Worm (Caenorhabditis elegans) whole organism, midembryonic: Measurements from ENCODE around the gene F58H1.7.

Source experiments
- T22C8.4 ChIP-seq: fragments of 200-800 bp; sonication (Bioruptor generic); IDR thresholded peaks from 2 replicates; pipeline ENCODE4 v1.3.6; 2022; ENCODE audit warnings: missing genetic modification characterization, missing compliant biosample characterization
- cog-1 ChIP-seq: sonication (generic microtip); optimal IDR thresholded peaks from 2 replicates; lab custom pipeline; 2016; ENCODE audit warnings: missing genetic modification characterization, missing compliant biosample characterization
- flt-1 ChIP-seq: fragments of 200-800 bp; sonication (Bioruptor generic); IDR thresholded peaks from 2 replicates; pipeline ENCODE4 v1.3.6; 2022; ENCODE audit warnings: missing genetic modification characterization, missing compliant biosample characterization
- klf-2 ChIP-seq: fragments of 200-800 bp; sonication (Bioruptor generic); conservative IDR thresholded peaks from 2 replicates; pipeline ENCODE4 v1.3.6; 2022; ENCODE audit warnings: missing genetic modification reagents, missing genetic modification characterization, missing compliant biosample characterization
- med-1 ChIP-seq: sonication (generic microtip); optimal IDR thresholded peaks from 2 replicates; lab custom pipeline; 2017; ENCODE audit warnings: missing genetic modification characterization, mild to moderate bottlenecking, missing compliant biosample characterization, antibody characterized with exemption, missing genetic modification reagents; ENCODE audit not compliant: insufficient read depth
- ref-1 ChIP-seq: fragments of 200-800 bp; sonication (Bioruptor generic); conservative IDR thresholded peaks from 2 replicates; pipeline ENCODE4 v1.3.6; 2022; ENCODE audit warnings: missing genetic modification reagents, missing genetic modification characterization, missing compliant biosample characterization
- tab-1 ChIP-seq: fragments of 200-800 bp; sonication (Bioruptor generic); IDR thresholded peaks from 2 replicates; pipeline ENCODE4 v1.3.6; 2022; ENCODE audit warnings: missing genetic modification characterization, missing compliant biosample characterization
- ztf-23 ChIP-seq: fragments of 200-800 bp; sonication (Bioruptor generic); IDR thresholded peaks from 2 replicates; pipeline ENCODE4 v1.3.6; 2022; ENCODE audit warnings: missing genetic modification reagents, missing genetic modification characterization, missing compliant biosample characterization
- ztf-29 ChIP-seq: fragments of 200-800 bp; sonication (Bioruptor generic); IDR thresholded peaks from 2 replicates; pipeline ENCODE4 v1.3.6; 2022; ENCODE audit warnings: missing genetic modification reagents, missing genetic modification characterization, missing compliant biosample characterization

Gene F58H1.7

DNA sequence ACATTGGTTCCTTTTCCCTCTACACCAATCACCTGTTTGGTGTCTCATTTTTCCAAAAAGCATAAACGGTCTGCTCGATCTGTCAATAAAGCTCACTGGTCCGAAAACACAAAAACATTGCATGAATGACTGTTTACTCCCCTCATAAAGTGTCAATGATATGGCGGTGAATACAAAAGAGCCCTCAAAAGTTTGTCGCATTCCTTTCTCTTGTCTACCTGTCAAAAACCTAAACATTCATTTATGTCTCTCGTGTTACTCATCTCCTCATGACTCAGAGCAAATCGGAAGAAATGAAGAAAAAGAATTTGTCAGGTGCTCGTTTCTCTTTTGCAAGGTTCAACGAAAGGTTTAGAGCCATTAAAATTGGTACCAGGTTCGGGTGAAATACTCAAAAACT is 13.4 kb downstream of the F58H1.7 start:
- TF ChIP-seq tab-1 (no peak), flt-1 (GFP tag; lab: Robert Waterston, UW) (no peak), ztf-29 (no peak), cog-1 (tag; lab: Kevin White, UChicago) (no peak), ref-1 (GFP tag; lab: Robert Waterston, UW) (no peak)

DNA sequence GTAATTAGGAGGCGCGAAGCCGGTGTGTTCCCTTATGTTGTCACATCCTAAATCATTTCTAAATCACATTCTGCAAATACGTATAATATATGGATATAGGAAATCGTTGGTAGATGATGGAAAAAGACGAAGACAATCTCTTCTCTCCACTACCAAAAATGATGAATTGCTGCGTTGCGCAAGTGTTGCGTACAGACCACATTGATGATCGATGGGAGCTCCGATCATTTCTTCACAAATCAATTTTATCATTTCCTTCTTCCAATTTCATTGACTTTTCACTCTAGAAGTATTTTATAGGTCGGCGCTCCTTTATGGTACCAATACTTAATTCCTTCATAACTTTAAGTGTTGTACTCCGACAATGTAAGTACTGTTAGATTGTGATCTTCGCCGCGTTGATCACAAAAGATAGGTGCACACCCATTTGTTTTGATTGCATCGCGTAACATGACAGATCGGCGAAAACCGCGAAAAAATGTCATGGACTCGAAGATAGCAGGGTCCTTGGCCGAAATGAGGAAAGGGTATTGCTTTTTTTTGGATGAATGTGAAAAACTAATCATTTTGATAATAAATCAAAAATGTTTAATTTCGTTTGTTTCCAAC is 15.0 kb downstream of the F58H1.7 start:
- TF ChIP-seq ztf-29: no peak
- no peak for TF ChIP-seq cog-1 (tag; lab: Kevin White, UChicago)
- TF ChIP-seq med-1 (GFP tag; lab: Kevin White, UChicago): no peak

DNA sequence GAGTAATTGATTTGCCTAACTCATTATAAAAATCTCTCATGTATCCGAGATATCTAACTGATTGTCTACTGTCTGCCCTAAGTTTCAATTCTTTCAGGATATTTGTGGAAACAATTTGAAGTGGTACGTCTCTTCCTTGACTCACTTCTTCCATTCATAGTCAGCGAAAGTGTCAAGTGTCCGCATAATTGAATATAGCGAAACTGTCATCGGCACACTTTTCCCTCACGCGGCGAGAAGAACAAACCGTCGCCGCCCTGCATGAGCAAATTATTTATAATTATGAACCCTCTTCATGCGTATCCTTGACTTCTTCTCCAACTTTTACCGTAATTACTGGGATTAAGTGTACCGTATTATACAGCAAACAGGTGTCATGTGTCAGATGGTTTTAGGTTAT is 16.0 kb downstream of the F58H1.7 start:
- TF ChIP-seq tab-1 (no peak), ref-1 (GFP tag; lab: Robert Waterston, UW) (no peak), cog-1 (tag; lab: Kevin White, UChicago) (no peak), flt-1 (GFP tag; lab: Robert Waterston, UW) (no peak), klf-2 (GFP tag; lab: Robert Waterston, UW) (no peak), ztf-23 (GFP tag; lab: Robert Waterston, UW) (no peak), T22C8.4 (no peak), med-1 (GFP tag; lab: Kevin White, UChicago) (no peak), ztf-29 (no peak)

DNA sequence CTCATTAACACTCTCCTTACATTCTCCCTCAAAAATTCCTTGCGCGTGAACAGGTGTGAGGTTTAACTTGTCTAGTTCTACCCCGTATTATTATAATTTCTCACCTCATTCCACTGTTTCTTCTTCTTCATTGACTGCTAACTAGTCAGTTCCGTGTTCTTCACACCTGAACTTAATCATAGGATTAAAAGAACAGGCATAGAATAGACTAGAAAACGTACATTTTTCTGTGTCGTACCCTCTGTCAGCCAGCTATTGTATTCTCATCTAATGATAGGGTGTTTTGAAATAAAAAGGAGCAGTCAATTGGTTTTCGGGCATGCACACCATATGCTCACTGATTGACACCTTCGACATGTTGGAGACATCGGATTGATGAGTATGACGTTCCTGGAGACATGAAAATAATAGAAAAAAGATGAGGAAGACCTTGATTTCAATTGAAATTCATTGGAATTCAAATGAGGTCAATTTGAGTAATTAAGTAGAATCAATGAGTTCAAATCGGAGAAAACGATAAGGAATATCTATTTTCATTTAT is 17.1 kb downstream of the F58H1.7 start:
- no peak for TF ChIP-seq ztf-29
- no peak for TF ChIP-seq med-1 (GFP tag; lab: Kevin White, UChicago)
- TF ChIP-seq cog-1 (tag; lab: Kevin White, UChicago): no peak
- no peak for TF ChIP-seq flt-1 (GFP tag; lab: Robert Waterston, UW)
- TF ChIP-seq ztf-23 (GFP tag; lab: Robert Waterston, UW): no peak
- TF ChIP-seq T22C8.4: no peak
- TF ChIP-seq ref-1 (GFP tag; lab: Robert Waterston, UW): no peak
- no peak for TF ChIP-seq klf-2 (GFP tag; lab: Robert Waterston, UW)
- no peak for TF ChIP-seq tab-1

DNA sequence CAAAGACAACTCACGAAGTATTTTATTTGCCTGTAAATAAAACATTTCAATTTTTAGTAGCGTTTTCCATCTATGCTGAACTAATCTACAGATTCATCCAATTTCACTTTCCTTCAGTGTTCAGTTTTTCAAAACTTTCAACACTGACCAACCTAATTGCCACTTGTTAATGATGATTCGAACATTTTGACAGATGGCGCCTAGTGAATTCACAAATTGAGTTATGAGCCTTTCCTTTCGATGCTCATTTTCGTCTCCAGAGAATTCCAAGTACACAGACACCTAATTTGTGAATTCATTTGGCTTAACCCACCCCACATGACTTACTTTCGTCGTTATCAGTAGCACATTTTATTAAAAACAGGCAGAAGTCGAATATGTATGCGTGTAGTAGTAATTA is 17.8 kb downstream of the F58H1.7 start:
- no peak for TF ChIP-seq ztf-23 (GFP tag; lab: Robert Waterston, UW)
- TF ChIP-seq med-1 (GFP tag; lab: Kevin White, UChicago): no peak
- TF ChIP-seq cog-1 (tag; lab: Kevin White, UChicago): no peak
- TF ChIP-seq flt-1 (GFP tag; lab: Robert Waterston, UW): no peak
- TF ChIP-seq ztf-29: no peak
- TF ChIP-seq ref-1 (GFP tag; lab: Robert Waterston, UW): no peak
- no peak for TF ChIP-seq tab-1
- no peak for TF ChIP-seq klf-2 (GFP tag; lab: Robert Waterston, UW)
- TF ChIP-seq T22C8.4: no peak

DNA sequence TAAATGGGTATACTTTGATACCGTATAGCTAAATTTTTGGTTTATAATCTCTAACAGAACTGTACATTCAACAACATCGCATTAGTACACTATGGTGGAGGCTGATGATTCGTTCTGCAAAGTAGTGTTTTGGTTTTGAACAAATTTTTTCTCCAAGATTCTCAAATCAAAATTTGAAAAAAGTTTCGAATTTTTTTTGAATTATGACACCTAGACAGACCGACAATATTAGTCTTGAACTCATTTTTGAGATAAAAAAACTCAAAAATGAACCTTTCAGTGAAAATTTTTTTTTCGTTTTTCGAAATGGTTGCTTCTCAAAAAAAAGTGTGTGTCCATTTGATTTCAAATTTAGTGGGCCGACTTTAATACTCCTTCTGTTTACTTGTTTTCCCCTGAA is 19.2 kb downstream of the F58H1.7 start:
- TF ChIP-seq flt-1 (GFP tag; lab: Robert Waterston, UW) (no peak), tab-1 (no peak), med-1 (GFP tag; lab: Kevin White, UChicago) (no peak), ztf-29 (no peak), cog-1 (tag; lab: Kevin White, UChicago) (no peak), ztf-23 (GFP tag; lab: Robert Waterston, UW) (no peak), ref-1 (GFP tag; lab: Robert Waterston, UW) (no peak), klf-2 (GFP tag; lab: Robert Waterston, UW) (no peak), T22C8.4 (no peak)

DNA sequence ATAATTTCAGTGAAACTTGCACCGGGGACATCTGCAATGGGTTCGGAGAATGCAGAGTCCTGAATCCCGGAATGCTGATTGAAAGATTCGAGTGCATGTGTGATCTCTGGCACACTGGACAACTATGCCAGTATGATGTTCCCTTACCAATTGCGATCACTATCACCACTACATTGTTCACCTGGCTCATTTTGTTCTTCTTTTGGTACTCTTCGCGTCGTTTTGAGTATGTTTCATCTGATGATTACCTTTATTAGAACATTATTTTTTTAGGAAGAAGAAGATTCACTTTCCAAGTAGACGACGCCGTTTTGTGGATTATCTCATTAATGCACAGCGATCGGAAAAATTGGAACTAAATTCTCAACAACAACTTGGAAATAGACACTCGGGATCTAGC is 20.9 kb downstream of the F58H1.7 start:
- TF ChIP-seq ztf-29 (no peak), med-1 (GFP tag; lab: Kevin White, UChicago) (no peak), ztf-23 (GFP tag; lab: Robert Waterston, UW) (no peak), flt-1 (GFP tag; lab: Robert Waterston, UW) (no peak), tab-1 (no peak), ref-1 (GFP tag; lab: Robert Waterston, UW) (no peak), klf-2 (GFP tag; lab: Robert Waterston, UW) (no peak), T22C8.4 (no peak)

DNA sequence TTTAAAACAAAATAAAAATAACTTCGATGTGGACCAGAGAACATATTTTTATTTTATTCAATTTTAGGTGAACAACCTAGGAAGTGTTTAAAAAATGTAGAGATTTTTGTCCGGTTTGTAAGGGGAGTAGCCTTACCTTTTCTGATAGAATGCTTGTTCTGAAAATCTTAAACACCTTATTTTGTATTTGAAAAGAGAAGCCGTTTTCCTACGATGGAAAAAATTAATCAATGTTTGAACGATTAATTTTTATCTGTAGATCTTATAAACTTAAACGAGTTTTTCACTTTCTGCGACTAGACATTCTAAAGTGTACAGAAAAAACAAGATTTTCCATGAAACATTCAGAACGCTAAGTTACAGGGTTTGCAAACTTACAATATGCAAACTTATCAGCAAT is 22.3 kb downstream of the F58H1.7 start, which contains the start of gene F58H1.6:
TSS of gene F58H1.6 (plus strand) at position 301 of the 400 bp plus-strand sequence.
- TF ChIP-seq cog-1 (tag; lab: Kevin White, UChicago): no peak
- TF ChIP-seq ztf-23 (GFP tag; lab: Robert Waterston, UW): no peak
- TF ChIP-seq klf-2 (GFP tag; lab: Robert Waterston, UW): no peak
- TF ChIP-seq tab-1: no peak
- TF ChIP-seq ref-1 (GFP tag; lab: Robert Waterston, UW): no peak
- TF ChIP-seq T22C8.4: no peak
- TF ChIP-seq med-1 (GFP tag; lab: Kevin White, UChicago): no peak
- no peak for TF ChIP-seq ztf-29
- TF ChIP-seq flt-1 (GFP tag; lab: Robert Waterston, UW): no peak

DNA sequence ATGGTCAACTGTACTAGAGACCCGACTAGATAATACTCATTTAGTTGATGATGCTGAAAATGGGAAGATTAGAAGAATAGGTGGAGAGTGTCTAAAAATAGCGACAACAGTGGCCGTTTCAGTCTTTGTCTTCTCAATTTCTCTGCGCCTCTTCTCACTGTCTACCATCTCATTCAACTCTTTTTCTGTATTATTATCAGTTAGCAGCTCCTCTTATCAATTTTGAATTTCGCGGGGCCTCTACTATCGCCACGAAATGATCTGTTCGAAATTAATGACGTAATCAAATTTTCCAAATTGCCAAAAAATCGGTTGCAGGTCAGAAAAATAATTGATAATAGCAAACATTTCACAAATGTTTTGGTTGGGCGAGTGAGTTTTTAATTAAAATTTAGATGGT is 23.0 kb downstream of the F58H1.7 start:
- TF ChIP-seq tab-1 (no peak), ztf-23 (GFP tag; lab: Robert Waterston, UW) (no peak)

DNA sequence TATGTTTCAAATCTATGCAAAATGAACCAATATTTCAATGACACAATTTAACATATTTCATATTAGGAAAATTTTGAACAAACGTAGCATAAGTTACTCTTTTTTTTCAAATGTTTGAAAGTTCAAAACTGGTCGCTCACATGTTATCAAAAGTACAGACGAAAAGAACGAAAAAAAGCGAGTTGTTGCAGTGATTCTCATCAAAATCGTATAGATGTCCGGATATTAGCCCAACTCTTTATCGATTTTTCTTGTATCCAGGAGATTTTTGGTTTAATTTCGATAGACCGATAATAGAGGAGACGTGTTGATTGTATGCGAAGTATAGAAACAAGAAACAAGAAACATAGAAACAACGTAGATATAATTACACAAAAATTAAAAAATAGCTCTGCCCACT is 24.3 kb downstream of the F58H1.7 start:
- TF ChIP-seq flt-1 (GFP tag; lab: Robert Waterston, UW) (no peak), tab-1 (no peak), T22C8.4 (no peak), cog-1 (tag; lab: Kevin White, UChicago) (no peak), med-1 (GFP tag; lab: Kevin White, UChicago) (no peak), ref-1 (GFP tag; lab: Robert Waterston, UW) (no peak), klf-2 (GFP tag; lab: Robert Waterston, UW) (no peak), ztf-23 (GFP tag; lab: Robert Waterston, UW) (no peak), ztf-29 (no peak)
